Fruit fly (Drosophila melanogaster) whole organism, embryonic: ENCODE measurements around the gene PlexA.

Source experiments
- BEAF-32 ChIP-seq: fragments of 200-800 bp; sonication (Bioruptor generic); optimal IDR thresholded peaks from 3 replicates; lab custom pipeline; 2017; ENCODE audit warnings: missing biosample characterization, missing genetic modification characterization, mild to moderate bottlenecking, moderate library complexity, missing genetic modification reagents
- Bgb ChIP-seq: fragments of 200-800 bp; sonication (Bioruptor generic); IDR thresholded peaks from 2 replicates; pipeline ENCODE4 v1.3.6; 2022; ENCODE audit warnings: missing biosample characterization, missing genetic modification characterization; ENCODE audit not compliant: partially characterized antibody
- CG11560 ChIP-seq: fragments of 200-800 bp; sonication (Bioruptor generic); IDR thresholded peaks from 3 replicates; pipeline ENCODE4 v1.3.6; 2022; ENCODE audit warnings: missing biosample characterization, missing genetic modification characterization
- CG12769 ChIP-seq: fragments of 200-800 bp; sonication (Bioruptor generic); optimal IDR thresholded peaks from 2 replicates; lab custom pipeline; 2019; ENCODE audit warnings: missing biosample characterization, mild to moderate bottlenecking, missing genetic modification characterization, moderate library complexity
- CG14014 ChIP-seq: fragments of 200-800 bp; sonication (Bioruptor generic); IDR thresholded peaks from 2 replicates; pipeline ENCODE4 v1.3.6; 2022; ENCODE audit warnings: missing biosample characterization, missing genetic modification characterization
- CG14441 ChIP-seq: fragments of 200-800 bp; sonication (Bioruptor generic); IDR thresholded peaks from 2 replicates; pipeline ENCODE4 v1.3.6; 2022; ENCODE audit warnings: missing biosample characterization, missing genetic modification characterization
- CG1602 ChIP-seq: fragments of 200-800 bp; sonication (Bioruptor generic); optimal IDR thresholded peaks from 3 replicates; lab custom pipeline; 2016; ENCODE audit warnings: missing biosample characterization, missing genetic modification characterization
- CG17186 ChIP-seq: fragments of 200-800 bp; sonication (Bioruptor generic); optimal IDR thresholded peaks from 3 replicates; lab custom pipeline; 2017; ENCODE audit warnings: missing biosample characterization, missing genetic modification reagents, missing genetic modification characterization
- CG17829 ChIP-seq: fragments of 200-800 bp; optimal IDR thresholded peaks from 2 replicates; lab custom pipeline; 2019; ENCODE audit warnings: missing biosample characterization, mild to moderate bottlenecking, missing genetic modification characterization, moderate library complexity
- CG17912 ChIP-seq: fragments of 200-800 bp; sonication (Bioruptor generic); optimal IDR thresholded peaks from 2 replicates; lab custom pipeline; 2018; ENCODE audit warnings: missing biosample characterization, mild to moderate bottlenecking, missing genetic modification characterization
- CG18011 ChIP-seq: fragments of 200-800 bp; sonication (Bioruptor generic); optimal IDR thresholded peaks from 2 replicates; lab custom pipeline; 2017; ENCODE audit warnings: missing biosample characterization, missing genetic modification characterization, mild to moderate bottlenecking, moderate library complexity, missing genotype
- CG2116 ChIP-seq: fragments of 200-800 bp; sonication (Bioruptor generic); optimal IDR thresholded peaks from 3 replicates; lab custom pipeline; 2018; ENCODE audit warnings: missing biosample characterization, mild to moderate bottlenecking, missing genetic modification characterization
- CG2129 ChIP-seq: fragments of 200-800 bp; sonication (Bioruptor generic); IDR thresholded peaks from 2 replicates; pipeline ENCODE4 v1.3.6; 2022; ENCODE audit warnings: missing biosample characterization, missing genetic modification characterization; ENCODE audit not compliant: partially characterized antibody
- CG2199 ChIP-seq: fragments of 200-800 bp; sonication (Bioruptor generic); IDR thresholded peaks from 3 replicates; pipeline ENCODE4 v1.3.6; 2022; ENCODE audit warnings: missing biosample characterization, missing genetic modification characterization
- CG30020 ChIP-seq: fragments of 200-800 bp; optimal IDR thresholded peaks from 2 replicates; lab custom pipeline; 2019; ENCODE audit warnings: missing biosample characterization, mild to moderate bottlenecking, missing genetic modification characterization, moderate library complexity
- CG3995 ChIP-seq: fragments of 200-800 bp; sonication (Bioruptor generic); optimal IDR thresholded peaks from 3 replicates; lab custom pipeline; 2016; ENCODE audit warnings: missing biosample characterization, missing genetic modification characterization
- CG42726 ChIP-seq: fragments of 200-800 bp; sonication (Bioruptor generic); IDR thresholded peaks from 2 replicates; pipeline ENCODE4 v1.3.6; 2022; ENCODE audit warnings: missing biosample characterization, missing genetic modification characterization; ENCODE audit not compliant: partially characterized antibody
- CG4820 ChIP-seq: fragments of 200-800 bp; sonication (Bioruptor generic); optimal IDR thresholded peaks from 3 replicates; lab custom pipeline; 2016; ENCODE audit warnings: missing biosample characterization, missing genetic modification characterization
- CG8924 ChIP-seq: fragments of 200-800 bp; optimal IDR thresholded peaks from 3 replicates; lab custom pipeline; 2019; ENCODE audit warnings: missing biosample characterization, mild to moderate bottlenecking, missing genetic modification characterization, moderate library complexity
- CG9932 ChIP-seq: fragments of 200-800 bp; sonication (Bioruptor generic); IDR thresholded peaks from 2 replicates; pipeline ENCODE4 v1.3.6; 2022; ENCODE audit warnings: missing biosample characterization, missing genetic modification characterization
- Dll ChIP-seq: fragments of 200-800 bp; sonication (Bioruptor generic); IDR thresholded peaks from 4 replicates; pipeline ENCODE4 v1.3.6; 2022; ENCODE audit warnings: missing biosample characterization, missing genetic modification characterization; ENCODE audit not compliant: partially characterized antibody
- HHEX ChIP-seq: fragments of 200-800 bp; sonication (Bioruptor generic); optimal IDR thresholded peaks from 3 replicates; lab custom pipeline; 2017; ENCODE audit warnings: missing biosample characterization, mild to moderate bottlenecking, missing genetic modification characterization, missing genetic modification reagents
- Hmr ChIP-seq: fragments of 200-800 bp; sonication (Bioruptor generic); optimal IDR thresholded peaks from 3 replicates; lab custom pipeline; 2017; ENCODE audit warnings: mild to moderate bottlenecking, missing biosample characterization, missing genetic modification reagents, missing genetic modification characterization
- Max ChIP-seq: fragments of 200-800 bp; sonication (Bioruptor generic); optimal IDR thresholded peaks from 2 replicates; lab custom pipeline; 2016; ENCODE audit warnings: missing biosample characterization, mild to moderate bottlenecking, missing genetic modification characterization
- Med ChIP-seq: fragments of 200-800 bp; sonication (Bioruptor generic); peaks from one replicate; lab custom pipeline; 2016; ENCODE audit warnings: missing biosample characterization, missing genetic modification characterization, mild to moderate bottlenecking, inconsistent platforms, moderate library complexity
- Mrtf ChIP-seq: fragments of 200-800 bp; sonication (Bioruptor generic); IDR thresholded peaks from 3 replicates; pipeline ENCODE4 v1.3.6; 2022; ENCODE audit warnings: missing biosample characterization, missing genetic modification characterization
- Nf-YC ChIP-seq: fragments of 200-800 bp; optimal IDR thresholded peaks from 3 replicates; lab custom pipeline; 2019; ENCODE audit warnings: missing biosample characterization, mild to moderate bottlenecking, missing genetic modification characterization, moderate library complexity
- NfI ChIP-seq: fragments of 200-800 bp; sonication (Bioruptor generic); optimal IDR thresholded peaks from 3 replicates; lab custom pipeline; 2018; ENCODE audit warnings: missing biosample characterization, mild to moderate bottlenecking, missing genetic modification characterization, moderate library complexity
- Optix ChIP-seq: fragments of 200-800 bp; sonication (Bioruptor generic); IDR thresholded peaks from 3 replicates; pipeline ENCODE4 v1.3.6; 2022; ENCODE audit warnings: missing biosample characterization, missing genetic modification characterization
- PHDP ChIP-seq: fragments of 200-800 bp; sonication (Bioruptor generic); optimal IDR thresholded peaks from 3 replicates; lab custom pipeline; 2018; ENCODE audit warnings: missing biosample characterization, mild to moderate bottlenecking, missing genetic modification characterization, moderate library complexity
- Scr ChIP-seq: fragments of 200-800 bp; sonication (Bioruptor generic); IDR thresholded peaks from 2 replicates; pipeline ENCODE4 v1.3.6; 2022; ENCODE audit warnings: missing biosample characterization, missing genetic modification characterization; ENCODE audit not compliant: partially characterized antibody
- Side ChIP-seq: fragments of 200-800 bp; sonication (Bioruptor generic); optimal IDR thresholded peaks from 2 replicates; lab custom pipeline; 2016; ENCODE audit warnings: missing biosample characterization, missing genetic modification characterization
- Sry-δ ChIP-seq: fragments of 200-800 bp; sonication (Bioruptor generic); optimal IDR thresholded peaks from 2 replicates; lab custom pipeline; 2016; ENCODE audit warnings: missing biosample characterization, missing genetic modification characterization
- Xrp1 ChIP-seq: fragments of 200-800 bp; sonication (Bioruptor generic); IDR thresholded peaks from 2 replicates; pipeline ENCODE4 v1.3.6; 2022; ENCODE audit warnings: missing biosample characterization, missing genetic modification characterization
- abd-A ChIP-seq: fragments of 200-800 bp; sonication (Bioruptor generic); optimal IDR thresholded peaks from 3 replicates; lab custom pipeline; 2019; ENCODE audit warnings: missing biosample characterization, mild to moderate bottlenecking, missing genetic modification characterization, moderate library complexity
- bigmax ChIP-seq: fragments of 200-800 bp; sonication (Bioruptor generic); optimal IDR thresholded peaks from 2 replicates; lab custom pipeline; 2018; ENCODE audit warnings: missing biosample characterization, mild to moderate bottlenecking, missing genetic modification characterization
- cad ChIP-seq: fragments of >200 bp; optimal IDR thresholded peaks from 2 replicates; lab custom pipeline; 2017; ENCODE audit warnings: missing biosample characterization, missing genetic modification characterization
- grau ChIP-seq: fragments of 200-800 bp; optimal IDR thresholded peaks from 3 replicates; lab custom pipeline; 2019; ENCODE audit warnings: missing biosample characterization, mild to moderate bottlenecking, missing genetic modification characterization, moderate library complexity
- pfk ChIP-seq: fragments of 200-800 bp; sonication (Bioruptor generic); optimal IDR thresholded peaks from 2 replicates; lab custom pipeline; 2018; ENCODE audit warnings: missing biosample characterization, mild to moderate bottlenecking, missing genetic modification characterization, moderate library complexity
- pho ChIP-seq: fragments of 200-800 bp; sonication (Bioruptor generic); optimal IDR thresholded peaks from 2 replicates; lab custom pipeline; 2016; ENCODE audit warnings: missing biosample characterization, missing genetic modification characterization
- pros ChIP-seq: fragments of 200-800 bp; sonication (Bioruptor generic); optimal IDR thresholded peaks from 3 replicates; lab custom pipeline; 2019; ENCODE audit warnings: missing biosample characterization, mild to moderate bottlenecking, missing genetic modification characterization, moderate library complexity
- row ChIP-seq: fragments of 200-800 bp; sonication (Bioruptor generic); IDR thresholded peaks from 3 replicates; pipeline ENCODE4 v1.3.6; 2022; ENCODE audit warnings: missing biosample characterization, missing genetic modification characterization
- sens ChIP-seq: fragments of 200-800 bp; sonication (Bioruptor generic); peaks from one replicate; lab custom pipeline; 2016; ENCODE audit warnings: missing biosample characterization, missing genetic modification characterization
- sima ChIP-seq: fragments of 200-800 bp; sonication (Bioruptor generic); optimal IDR thresholded peaks from 2 replicates; lab custom pipeline; 2016; ENCODE audit warnings: missing biosample characterization, missing genetic modification characterization
- tll ChIP-seq, 2 experiments: fragments of 200-800 bp in 1 of 2; fragments of >200 bp in 1 of 2; sonication (Bioruptor generic) in 1 of 2; optimal IDR thresholded peaks; 2 replicates each; lab custom pipeline; 2017 to 2019; ENCODE audit warnings: missing biosample characterization in 2 of 2, missing genetic modification characterization in 2 of 2, mild to moderate bottlenecking in 1 of 2, moderate library complexity in 1 of 2

Gene PlexA

DNA sequence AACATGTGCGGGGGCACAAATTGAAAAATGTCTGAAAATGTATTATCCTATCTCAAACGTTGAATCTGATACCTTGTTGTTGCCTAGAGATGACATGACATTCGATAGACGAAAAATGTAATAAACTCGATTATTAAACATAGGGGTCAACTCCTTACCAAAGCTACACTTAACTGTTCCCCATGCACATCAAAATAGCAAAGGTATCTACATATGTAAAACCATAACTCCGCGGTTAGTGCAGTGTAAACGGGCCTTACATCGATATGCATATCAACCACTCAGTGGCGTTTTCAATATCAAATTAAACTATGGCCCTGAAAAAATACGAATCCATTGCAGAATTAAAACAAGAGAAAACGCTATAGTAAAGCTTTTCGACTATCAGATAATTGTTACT is 24.4 kb upstream of the PlexA start (continued):
- TF ChIP-seq CG17912 (peak; percentile 30), Max (GFP tag; lab: Kevin White, UChicago) (no peak), CG2116 (GFP tag; lab: Kevin White, UChicago) (peak; percentile 57)

DNA sequence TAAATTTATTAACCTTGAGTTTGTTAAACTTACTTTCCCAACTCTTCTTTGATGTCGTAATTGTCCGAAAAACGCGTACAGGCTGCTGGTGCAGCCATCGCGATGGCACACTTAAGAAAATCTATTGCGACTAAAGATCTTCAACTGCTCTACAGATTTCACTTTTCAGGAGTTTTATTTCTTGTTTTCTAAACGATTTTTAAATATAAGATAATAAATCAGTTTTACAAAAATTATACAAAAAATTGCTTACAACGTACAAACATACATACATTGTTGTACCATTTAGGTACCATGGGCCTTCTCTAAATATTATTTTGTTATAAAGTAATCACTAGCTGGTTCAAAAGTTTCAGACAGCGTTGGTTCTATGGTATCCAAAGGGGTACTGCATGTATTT is 23.5 kb upstream of the PlexA start:
- TF ChIP-seq Hmr (GFP tag; lab: Kevin White, UChicago) (no peak), CG9932 (no peak)

DNA sequence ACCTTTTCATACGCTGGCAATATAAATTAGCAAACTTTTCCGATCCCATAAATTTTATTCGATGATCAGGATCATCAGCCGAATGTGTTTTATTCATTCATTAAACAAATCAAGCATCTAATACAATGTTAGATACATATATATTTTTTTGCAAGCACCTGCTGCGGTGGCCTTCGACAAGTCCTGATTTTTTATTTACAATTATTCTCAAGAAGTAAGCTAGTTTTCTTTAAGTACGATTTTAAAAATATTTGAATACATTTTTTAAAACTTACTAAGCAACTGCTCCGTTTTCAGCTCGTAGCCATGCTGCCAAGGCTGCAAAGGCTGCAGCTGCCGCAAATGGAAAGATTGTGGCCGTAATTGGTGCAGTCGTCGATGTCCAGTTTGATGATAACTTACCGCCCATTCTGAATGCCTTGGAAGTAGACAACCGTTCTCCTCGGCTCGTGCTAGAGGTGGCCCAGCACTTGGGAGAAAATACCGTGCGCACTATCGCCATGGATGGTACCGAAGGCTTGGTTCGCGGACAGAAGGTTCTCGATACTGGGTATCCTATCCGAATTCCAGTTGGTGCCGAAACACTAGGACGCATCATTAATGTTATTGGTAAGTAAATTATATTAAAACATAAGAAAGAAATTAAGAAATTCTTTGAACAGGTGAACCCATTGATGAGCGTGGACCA is 5.9 kb upstream of the PlexA start:
- TF ChIP-seq cad (no peak), CG42726 (GFP tag; lab: Robert Waterston, UW) (no peak; the same call in 1 of the 2 replicates), CG2129 (GFP tag; lab: Robert Waterston, UW) (peak; percentile 28; the same call in 1 of the 2 replicates), Med (GFP tag; lab: Kevin White, UChicago) (peak; percentile 68), NfI (GFP tag; lab: Kevin White, UChicago) (no peak), tll (GFP tag; optimal IDR thresholded peaks at IDR 0.05; lab: Kevin White, UChicago) (no peak), Xrp1 (no peak), sens (GFP tag; lab: Kevin White, UChicago) (peak; percentile 76), grau (tag; lab: Kevin White, UChicago) (no peak), row (peak; percentile 30; the same call in 1 of the 3 replicates), Bgb (peak; percentile 53; the same call in 1 of the 2 replicates), BEAF-32 (GFP tag; lab: Kevin White, UChicago) (peak; percentile 57), Sry-δ (peak; percentile 54), CG9932 (no peak), CG30020 (tag; lab: Kevin White, UChicago) (peak; percentile 69)

DNA sequence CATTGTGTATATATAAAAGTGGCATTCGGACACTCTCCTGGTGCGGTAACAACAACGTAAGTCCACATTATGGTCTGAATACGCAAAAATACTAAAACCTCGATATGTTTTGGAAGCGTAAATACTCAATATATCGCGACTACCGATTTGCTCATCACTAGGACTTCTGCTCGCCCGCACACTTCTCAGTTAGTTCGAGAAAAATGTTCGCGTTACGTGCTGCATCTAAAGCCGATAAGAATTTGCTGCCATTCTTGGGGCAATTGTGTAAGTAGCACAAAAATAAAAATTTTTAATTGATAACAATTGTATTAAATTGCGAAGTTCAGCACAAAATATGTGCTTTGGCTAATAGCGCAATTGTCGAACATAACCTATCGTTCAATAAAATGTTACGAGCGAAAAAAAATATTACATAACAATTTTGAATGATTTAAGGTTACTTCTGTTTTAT is 4.8 kb upstream of the PlexA start, which contains the start of gene CG11076:
TSS of gene CG11076 (minus strand) at position 71 of the 454 bp plus-strand sequence.
- TF ChIP-seq abd-A (tag; lab: Kevin White, UChicago) = no peak
- peak; percentile 25 for TF ChIP-seq PHDP (tag; lab: Kevin White, UChicago)
- TF ChIP-seq CG8924 = no peak
- peak; percentile 93 for TF ChIP-seq bigmax (GFP tag; lab: Kevin White, UChicago)
- TF ChIP-seq Scr (GFP tag; lab: Robert Waterston, UW) = peak; percentile 76
- TF ChIP-seq HHEX = no peak
- TF ChIP-seq Mrtf (GFP tag; lab: Robert Waterston, UW) = no peak
- TF ChIP-seq Side (GFP tag; lab: Kevin White, UChicago) = peak; percentile 25
- peak; percentile 57 for TF ChIP-seq CG17829 (tag; lab: Kevin White, UChicago)
- peak; percentile 22; the same call in 1 of the 2 replicates for TF ChIP-seq CG14014
- peak; percentile 54 for TF ChIP-seq CG17186
- no peak for TF ChIP-seq pros (GFP tag; lab: Kevin White, UChicago)
- TF ChIP-seq CG12769 (tag; lab: Kevin White, UChicago) = peak; percentile 16
- TF ChIP-seq CG3995 = peak; percentile 21
- no peak for TF ChIP-seq CG11560
- no peak for TF ChIP-seq CG4820
- TF ChIP-seq pho (GFP tag; lab: Kevin White, UChicago) = no peak
- TF ChIP-seq CG1602 (GFP tag; lab: Kevin White, UChicago) = no peak
- peak; percentile 41 for TF ChIP-seq Nf-YC (tag; lab: Kevin White, UChicago)
- no peak for TF ChIP-seq CG14441 (GFP tag; lab: Robert Waterston, UW)
- peak; percentile 13 for TF ChIP-seq CG18011 (GFP tag; lab: Kevin White, UChicago)
- TF ChIP-seq sens (GFP tag; lab: Kevin White, UChicago) = peak; percentile 90
- no peak for TF ChIP-seq Optix (GFP tag; lab: Robert Waterston, UW)
- no peak for TF ChIP-seq sima (GFP tag; lab: Kevin White, UChicago)
- peak; percentile 28 for TF ChIP-seq pfk (GFP tag; lab: Kevin White, UChicago)
- TF ChIP-seq Dll (GFP tag; lab: Robert Waterston, UW) = peak; percentile 66
- 0 out of 3 replicates have a peak, but pooled peaks have one; percentile 12 for TF ChIP-seq CG2199 (GFP tag; lab: Robert Waterston, UW)
